ENCODE assay signal across 4 fruit fly cellular contexts in the genomic region with DNA sequence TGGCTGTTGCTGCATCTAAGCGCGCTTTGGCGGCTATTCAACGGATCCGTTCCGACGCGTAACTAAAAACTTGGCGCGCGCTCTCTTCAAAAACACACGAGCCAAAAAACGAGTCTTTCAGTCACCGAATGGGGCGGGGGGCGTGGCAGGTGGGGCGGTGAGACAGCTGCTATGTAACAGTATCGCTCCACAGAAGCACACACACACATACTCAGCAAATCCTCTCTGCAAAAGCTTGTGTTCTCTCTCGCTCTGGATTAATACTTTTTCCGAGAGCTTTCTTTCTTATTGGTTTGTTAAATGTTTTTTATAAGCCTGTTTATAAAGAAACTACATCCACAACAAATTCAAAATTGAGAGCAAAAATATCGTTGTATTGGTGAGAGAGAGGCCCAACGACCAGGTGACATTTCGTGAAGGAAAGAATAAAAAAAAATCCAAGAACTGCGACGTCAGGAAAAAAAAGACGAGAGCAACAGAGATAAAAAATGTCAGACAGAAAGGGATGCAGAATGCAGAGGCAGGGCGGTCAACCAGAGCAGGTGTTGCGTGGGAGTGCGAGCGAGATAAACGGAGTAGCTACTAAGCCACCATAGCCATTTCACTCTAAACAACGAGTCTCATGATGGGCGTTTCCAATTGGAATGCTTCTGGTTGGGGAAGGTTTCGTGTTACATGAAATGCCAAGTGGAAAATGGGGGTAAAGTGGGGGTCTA.
TF ChIP-seq lines count a peak whose summit lies in the region.

Gene Sox21b, minus strand, starts transcription at position 51 of the 716 bp plus-strand sequence.

TF ChIP-seq in whole organism, embryonic, 481 proteins besides CTCF, POLR2A, EP300 and RAD21 (continued from another document and continues in another):
- TF ChIP-seq ttk (GFP tag; IDR thresholded peaks at IDR 0.05; lab: Robert Waterston, UW): peak; percentile 39; the same call in 1 of the 2 replicates
- peak; percentile 54 for TF ChIP-seq CG3838 (GFP tag; optimal IDR thresholded peaks at IDR 0.05; lab: Kevin White, UChicago)
- no peak for TF ChIP-seq Vsx1 (GFP tag; optimal IDR thresholded peaks at IDR 0.05; lab: Kevin White, UChicago)
- TF ChIP-seq CG17829 (tag; optimal IDR thresholded peaks at IDR 0.05; lab: Kevin White, UChicago): peak; percentile 5
- peak; percentile 78 for TF ChIP-seq sens (GFP tag; lab: Kevin White, UChicago)
- peak; percentile 76; the same call in 1 of the 2 replicates for TF ChIP-seq seq (GFP tag; IDR thresholded peaks at IDR 0.05; lab: Robert Waterston, UW)
- peak; percentile 11 for TF ChIP-seq NC2α (GFP tag; optimal IDR thresholded peaks at IDR 0.05; lab: Kevin White, UChicago)
- peak; percentile 25; the same call in 1 of the 3 replicates for TF ChIP-seq so (GFP tag; IDR thresholded peaks at IDR 0.05; lab: Robert Waterston, UW)
- TF ChIP-seq HmgD (GFP tag; optimal IDR thresholded peaks at IDR 0.05; lab: Kevin White, UChicago): peak; percentile 38
- TF ChIP-seq chinmo (GFP tag; IDR thresholded peaks at IDR 0.05; lab: Robert Waterston, UW; ENCODE audit: partially characterized antibody): peak; percentile 81; the same call in 1 of the 4 replicates
- peak; percentile 46 for TF ChIP-seq ewg (GFP tag; optimal IDR thresholded peaks at IDR 0.05; lab: Kevin White, UChicago)
- TF ChIP-seq nmo (GFP tag; optimal IDR thresholded peaks at IDR 0.05; lab: Kevin White, UChicago): peak; percentile 35
- TF ChIP-seq twi (tag; optimal IDR thresholded peaks at IDR 0.05; lab: Kevin White, UChicago): peak; percentile 18
- TF ChIP-seq kni (GFP tag; optimal IDR thresholded peaks at IDR 0.05; lab: Kevin White, UChicago): peak; percentile 4
- TF ChIP-seq nom (GFP tag; optimal IDR thresholded peaks at IDR 0.05; lab: Kevin White, UChicago): peak; percentile 73
- peak; percentile 38; the same call in 1 of the 2 replicates for TF ChIP-seq chm (GFP tag; IDR thresholded peaks at IDR 0.05; lab: Robert Waterston, UW)
- 0 out of 3 replicates have a peak, but pooled peaks have one; percentile 38 for TF ChIP-seq z (GFP tag; IDR thresholded peaks at IDR 0.05; lab: Robert Waterston, UW)
- peak; percentile 99 for TF ChIP-seq Nf-YC (tag; optimal IDR thresholded peaks at IDR 0.05; lab: Kevin White, UChicago)
- no peak for TF ChIP-seq CG12769 (tag; optimal IDR thresholded peaks at IDR 0.05; lab: Kevin White, UChicago)
- TF ChIP-seq CG34224 (GFP tag; IDR thresholded peaks at IDR 0.05; lab: Robert Waterston, UW; ENCODE audit: partially characterized antibody): peak; percentile 30; the same call in 2 of the 3 replicates
- TF ChIP-seq Mes4 (GFP tag; optimal IDR thresholded peaks at IDR 0.05; lab: Kevin White, UChicago): peak; percentile 6
- TF ChIP-seq CG16813 (GFP tag; IDR thresholded peaks at IDR 0.05; lab: Robert Waterston, UW; ENCODE audit: partially characterized antibody): peak; percentile 42; the same call in 1 of the 3 replicates
- TF ChIP-seq CG12299 (tag; optimal IDR thresholded peaks at IDR 0.05; lab: Kevin White, UChicago): no peak
- peak; percentile 88 for TF ChIP-seq CG32772 (GFP tag; IDR thresholded peaks at IDR 0.05; lab: Robert Waterston, UW)
- peak; percentile 91 for TF ChIP-seq Deaf1 (tag; optimal IDR thresholded peaks at IDR 0.05; lab: Kevin White, UChicago)
- no peak for TF ChIP-seq CG6683 (GFP tag; optimal IDR thresholded peaks at IDR 0.05; lab: Kevin White, UChicago)
- peak; percentile 97 for TF ChIP-seq CG1832 (GFP tag; optimal IDR thresholded peaks at IDR 0.05; lab: Kevin White, UChicago)

TF ChIP-seq in whole organism, prepupa, 60 proteins besides CTCF, POLR2A, EP300 and RAD21 (continued from another document and continues in another):
- peak; percentile 64 for TF ChIP-seq Ets96B (tag; optimal IDR thresholded peaks at IDR 0.05; lab: Kevin White, UChicago)
- peak; percentile 53 for TF ChIP-seq CG9139 (GFP tag; optimal IDR thresholded peaks at IDR 0.05; lab: Kevin White, UChicago)
- TF ChIP-seq CG6792 (GFP tag; optimal IDR thresholded peaks at IDR 0.05; lab: Kevin White, UChicago): peak; percentile 48
- TF ChIP-seq CG7368 (GFP tag; optimal IDR thresholded peaks at IDR 0.05; lab: Kevin White, UChicago): peak; percentile 5
- TF ChIP-seq Ets21C (GFP tag; optimal IDR thresholded peaks at IDR 0.05; lab: Kevin White, UChicago): no peak
- TF ChIP-seq CG10631 (GFP tag; optimal IDR thresholded peaks at IDR 0.05; lab: Kevin White, UChicago): peak; percentile 15
- TF ChIP-seq CG4318 (GFP tag; optimal IDR thresholded peaks at IDR 0.05; lab: Kevin White, UChicago): no peak
- TF ChIP-seq Eip75B (GFP tag; optimal IDR thresholded peaks at IDR 0.05; lab: Kevin White, UChicago): peak; percentile 57
- TF ChIP-seq Sox14 (GFP tag; optimal IDR thresholded peaks at IDR 0.05; lab: Kevin White, UChicago): no peak
- no peak for TF ChIP-seq Eip93F (GFP tag; optimal IDR thresholded peaks at IDR 0.05; lab: Kevin White, UChicago)
- peak; percentile 74 for TF ChIP-seq Eip78C (GFP tag; lab: Kevin White, UChicago)
- peak; percentile 74 to 83 for TF ChIP-seq ss (GFP tag; optimal IDR thresholded peaks at IDR 0.05; lab: Kevin White, UChicago)
- no peak for TF ChIP-seq Hr4 (GFP tag; optimal IDR thresholded peaks at IDR 0.05; lab: Kevin White, UChicago)
- TF ChIP-seq esn (GFP tag; optimal IDR thresholded peaks at IDR 0.05; lab: Kevin White, UChicago): peak; percentile 51
- peak; percentile 29 for TF ChIP-seq Blimp-1 (GFP tag; optimal IDR thresholded peaks at IDR 0.05; lab: Kevin White, UChicago)
- TF ChIP-seq CG6854 (GFP tag; optimal IDR thresholded peaks at IDR 0.05; lab: Kevin White, UChicago): no peak
- no peak for TF ChIP-seq svp (GFP tag; lab: Kevin White, UChicago)
- TF ChIP-seq spab (GFP tag; optimal IDR thresholded peaks at IDR 0.05; lab: Kevin White, UChicago): peak; percentile 56
- peak; percentile 23 for TF ChIP-seq acj6 (GFP tag; optimal IDR thresholded peaks at IDR 0.05; lab: Kevin White, UChicago)
- TF ChIP-seq CG8632 (GFP tag; optimal IDR thresholded peaks at IDR 0.05; lab: Kevin White, UChicago): peak; percentile 45
- TF ChIP-seq OdsH (GFP tag; optimal IDR thresholded peaks at IDR 0.05; lab: Kevin White, UChicago): peak; percentile 7
- peak; percentile 71 for TF ChIP-seq CG6808 (GFP tag; optimal IDR thresholded peaks at IDR 0.05; lab: Kevin White, UChicago)
- peak; percentile 41 for TF ChIP-seq achi (GFP tag; optimal IDR thresholded peaks at IDR 0.05; lab: Kevin White, UChicago)
- TF ChIP-seq topi (GFP tag; optimal IDR thresholded peaks at IDR 0.05; lab: Kevin White, UChicago): no peak
- no peak for TF ChIP-seq cyc (GFP tag; optimal IDR thresholded peaks at IDR 0.05; lab: Kevin White, UChicago)
- peak; percentile 57 for TF ChIP-seq CG3032 (tag; optimal IDR thresholded peaks at IDR 0.05; lab: Kevin White, UChicago)
- TF ChIP-seq CG8119 (GFP tag; IDR thresholded peaks at IDR 0.05; lab: Robert Waterston, UW): no peak; the same call in 2 of the 3 replicates
- peak; percentile 61 for TF ChIP-seq net (GFP tag; optimal IDR thresholded peaks at IDR 0.05; lab: Kevin White, UChicago)
- TF ChIP-seq dac (GFP tag; optimal IDR thresholded peaks at IDR 0.05; lab: Kevin White, UChicago): no peak
- peak; percentile 43 for TF ChIP-seq fd59A (GFP tag; optimal IDR thresholded peaks at IDR 0.05; lab: Kevin White, UChicago)
- TF ChIP-seq Lpt (GFP tag; optimal IDR thresholded peaks at IDR 0.05; lab: Kevin White, UChicago): no peak
- peak; percentile 34 for TF ChIP-seq dsx (GFP tag; optimal IDR thresholded peaks at IDR 0.05; lab: Kevin White, UChicago; ENCODE audit: poor library complexity, severe bottlenecking)
- no peak for TF ChIP-seq Hr39 (GFP tag; optimal IDR thresholded peaks at IDR 0.05; lab: Kevin White, UChicago)

TF ChIP-seq in whole organism, pupa, 21 proteins besides CTCF, POLR2A, EP300 and RAD21 (continued from another document):
- TF ChIP-seq CG34367 (tag; optimal IDR thresholded peaks at IDR 0.05; lab: Kevin White, UChicago): peak; percentile 61

TF ChIP-seq in whole organism, wandering third instar larva, 38 proteins besides CTCF, POLR2A, EP300 and RAD21 (continued from another document):
- TF ChIP-seq HLH106 (tag; optimal IDR thresholded peaks at IDR 0.05; lab: Kevin White, UChicago) (peak; percentile 16), ey (GFP tag; optimal IDR thresholded peaks at IDR 0.05; lab: Kevin White, UChicago) (no peak), Mio (GFP tag; optimal IDR thresholded peaks at IDR 0.05; lab: Kevin White, UChicago) (no peak), jim (GFP tag; optimal IDR thresholded peaks at IDR 0.05; lab: Kevin White, UChicago) (peak; percentile 71), rgr (GFP tag; optimal IDR thresholded peaks at IDR 0.05; lab: Kevin White, UChicago) (no peak), tai (GFP tag; optimal IDR thresholded peaks at IDR 0.05; lab: Kevin White, UChicago) (no peak), Dfd (GFP tag; optimal IDR thresholded peaks at IDR 0.05; lab: Kevin White, UChicago) (no peak), Rel (GFP tag; optimal IDR thresholded peaks at IDR 0.05; lab: Kevin White, UChicago) (no peak), Rel (tag; optimal IDR thresholded peaks at IDR 0.05; lab: Kevin White, UChicago) (no peak)
